Worm (Caenorhabditis elegans): ENCODE measurements around the gene H08M01.1.

ce11 chrIV:13784774-13785173 is 51.4 kb downstream of the H08M01.1 start:
- TF ChIP-seq ama-1 (optimal IDR thresholded peaks at IDR 0.05) (no peak), scrt-1 (GFP tag; IDR thresholded peaks at IDR 0.05) (no peak), flt-1 (GFP tag; IDR thresholded peaks at IDR 0.05) (no peak), pes-1 (GFP tag; IDR thresholded peaks at IDR 0.05) (no peak)

All from whole organism, early embryonic.